Worm (Caenorhabditis elegans): ENCODE results near the gene nhr-38.

- TF ChIP-seq flt-1 (GFP tag; IDR thresholded peaks at IDR 0.05) (no peak), tbx-37 (GFP tag; conservative IDR thresholded peaks at IDR 0.05) (no peak), ama-1 (optimal IDR thresholded peaks at IDR 0.05) (no peak), F13C5.2 (tag; optimal IDR thresholded peaks at IDR 0.05) (no peak), pes-1 (GFP tag; IDR thresholded peaks at IDR 0.05) (no peak), aly-1 (tag; optimal IDR thresholded peaks at IDR 0.05) (no peak)
Observed at ce11 chrIV:9697869-9698268, 12.1 kb upstream of the nhr-38 start.

Data from whole organism, early embryonic.